Worm (Caenorhabditis elegans): ENCODE measurements around the gene imph-1.

Gene imph-1

ce11 chrIII:4508064-4508905 lies 45.1 kb upstream of the imph-1 start, which contains the start of the genes cct-5 and F25F2.1 (continued):
- TF ChIP-seq zim-3 (tag; optimal IDR thresholded peaks at IDR 0.05) (no peak), ztf-28 (GFP tag; IDR thresholded peaks at IDR 0.05) (peak; percentile 43; the same call in 1 of the 2 replicates), F37B4.10 (GFP tag; IDR thresholded peaks at IDR 0.05) (no peak), nfyb-1 (GFP tag; IDR thresholded peaks at IDR 0.05) (0 out of 2 replicates have a peak, but pooled peaks have one; percentile 51), bed-1 (GFP tag; IDR thresholded peaks at IDR 0.05) (no peak), madf-3 (GFP tag; IDR thresholded peaks at IDR 0.05) (peak; percentile 82; the same call in 1 of the 2 replicates), lsl-1 (GFP tag; optimal IDR thresholded peaks at IDR 0.05) (peak; percentile 94), rpc-1 (optimal IDR thresholded peaks at IDR 0.05) (no peak), rpc-1 (tag; optimal IDR thresholded peaks at IDR 0.05) (no peak), Y67H2A.10 (GFP tag; conservative IDR thresholded peaks at IDR 0.05) (peak; percentile 65; the same call in 1 of the 2 replicates), ceh-58 (GFP tag; IDR thresholded peaks at IDR 0.05) (no peak), Y95B8A.8 (GFP tag; IDR thresholded peaks at IDR 0.05) (0 out of 2 replicates have a peak, but pooled peaks have one; percentile 62), lin-26 (GFP tag; IDR thresholded peaks at IDR 0.05) (no peak), sdz-38 (tag; optimal IDR thresholded peaks at IDR 0.05) (no peak), madf-8 (GFP tag; conservative IDR thresholded peaks at IDR 0.05) (peak; percentile 97), somi-1 (GFP tag; optimal IDR thresholded peaks at IDR 0.05) (no peak), sptf-2 (GFP tag; optimal IDR thresholded peaks at IDR 0.05) (no peak), aptf-3 (GFP tag; IDR thresholded peaks at IDR 0.05) (no peak), lin-54 (GFP tag; optimal IDR thresholded peaks at IDR 0.05) (peak; percentile 95), attf-5 (GFP tag; optimal IDR thresholded peaks at IDR 0.05) (peak; percentile 59), ekl-4 (GFP tag; IDR thresholded peaks at IDR 0.05) (peak; percentile 79), tlf-1 (GFP tag; optimal IDR thresholded peaks at IDR 0.05) (peak; percentile 90), snpc-1.1 (tag; optimal IDR thresholded peaks at IDR 0.05; ENCODE audit: insufficient read depth) (peak; percentile 53), C06A6.2 (GFP tag; conservative IDR thresholded peaks at IDR 0.05) (no peak), snpc-4 (GFP tag; optimal IDR thresholded peaks at IDR 0.05) (no peak), snpc-4 (tag; optimal IDR thresholded peaks at IDR 0.05) (peak in 3 of 4 experiments; percentile 21 to 46 (median 38)), lag-1 (GFP tag; IDR thresholded peaks at IDR 0.05) (no peak), nhr-27 (tag; optimal IDR thresholded peaks at IDR 0.05) (no peak), cebp-1 (GFP tag; IDR thresholded peaks at IDR 0.05) (no peak; the same call in 1 of the 2 replicates), cebp-1 (tag; optimal IDR thresholded peaks at IDR 0.05) (no peak), madf-10 (tag; optimal IDR thresholded peaks at IDR 0.05) (no peak), egl-18 (GFP tag; IDR thresholded peaks at IDR 0.05) (no peak), F39B2.1 (GFP tag; IDR thresholded peaks at IDR 0.05) (no peak), madf-6 (GFP tag; IDR thresholded peaks at IDR 0.05) (peak; percentile 97), F49E8.2 (tag; optimal IDR thresholded peaks at IDR 0.05; ENCODE audit: insufficient read depth) (peak; percentile 72), xnd-1 (tag; optimal IDR thresholded peaks at IDR 0.05) (peak; percentile 82), B0019.2 (GFP tag; conservative IDR thresholded peaks at IDR 0.05) (peak; percentile 88), lsy-27 (tag; optimal IDR thresholded peaks at IDR 0.05; ENCODE audit: borderline replicate concordance, insufficient read depth) (peak; percentile 19), F52B5.7 (tag; optimal IDR thresholded peaks at IDR 0.05) (no peak), him-1 (tag; optimal IDR thresholded peaks at IDR 0.05) (peak; percentile 47), tbx-9 (tag; optimal IDR thresholded peaks at IDR 0.05; ENCODE audit: borderline replicate concordance) (no peak), pbrm-1 (GFP tag; IDR thresholded peaks at IDR 0.05) (peak; percentile 70), K11D2.4 (GFP tag; IDR thresholded peaks at IDR 0.05) (no peak), Y56A3A.18 (GFP tag; IDR thresholded peaks at IDR 0.05) (no peak), F33H1.4 (GFP tag; IDR thresholded peaks at IDR 0.05) (peak; percentile 81), ceh-27 (GFP tag; optimal IDR thresholded peaks at IDR 0.05) (no peak), hrde-1 (tag; optimal IDR thresholded peaks at IDR 0.05; ENCODE audit: borderline replicate concordance) (peak; percentile 24)

Data from whole organism, young adult.